Worm (Caenorhabditis elegans) whole organism, early embryonic: ENCODE measurements around the gene lin-12.

Experiments used
- B0310.2 ChIP-seq: sonication (generic microtip); optimal IDR thresholded peaks from 2 replicates; lab custom pipeline; 2016; ENCODE audit warnings: mild to moderate bottlenecking, missing genetic modification characterization, missing compliant biosample characterization
- F13C5.2 ChIP-seq: sonication (generic microtip); optimal IDR thresholded peaks from 2 replicates; lab custom pipeline; 2017; ENCODE audit warnings: mild to moderate bottlenecking, missing genetic modification characterization, inconsistent platforms, missing compliant biosample characterization
- aly-1 ChIP-seq: sonication (generic microtip); optimal IDR thresholded peaks from 2 replicates; lab custom pipeline; 2016; ENCODE audit warnings: missing genetic modification characterization, missing compliant biosample characterization
- ama-1 ChIP-seq: fragments of 150-350 bp; optimal IDR thresholded peaks from 2 replicates; lab custom pipeline; 2014
- ceh-13 ChIP-seq: fragments of 200-800 bp; sonication (Bioruptor generic); optimal IDR thresholded peaks from 2 replicates; lab custom pipeline; 2018; ENCODE audit warnings: mild to moderate bottlenecking, missing genetic modification characterization, missing compliant biosample characterization
- ceh-36 ChIP-seq: sonication (generic microtip); optimal IDR thresholded peaks from 2 replicates; lab custom pipeline; 2016; ENCODE audit warnings: missing genetic modification characterization, inconsistent platforms, missing compliant biosample characterization
- ets-7 ChIP-seq: sonication (generic microtip); optimal IDR thresholded peaks from 2 replicates; lab custom pipeline; 2016; ENCODE audit warnings: missing genotype, missing genetic modification characterization, missing compliant biosample characterization
- flt-1 ChIP-seq: fragments of 200-800 bp; sonication (Bioruptor generic); IDR thresholded peaks from 2 replicates; pipeline ENCODE4 v1.3.6; 2022; ENCODE audit warnings: missing genetic modification characterization, missing compliant biosample characterization
- hmbx-1 ChIP-seq: sonication (generic microtip); optimal IDR thresholded peaks from 2 replicates; lab custom pipeline; 2016; ENCODE audit warnings: mild to moderate bottlenecking, missing genetic modification characterization, missing compliant biosample characterization
- hmg-4 ChIP-seq: fragments of 200-800 bp; sonication (Bioruptor generic); optimal IDR thresholded peaks from 2 replicates; lab custom pipeline; 2018; ENCODE audit warnings: mild to moderate bottlenecking, missing genetic modification characterization, missing compliant biosample characterization
- hnd-1 ChIP-seq: sonication (generic microtip); optimal IDR thresholded peaks from 2 replicates; lab custom pipeline; 2016; ENCODE audit warnings: missing genetic modification characterization, missing compliant biosample characterization
- pes-1 ChIP-seq: fragments of 200-800 bp; sonication (Bioruptor generic); IDR thresholded peaks from 2 replicates; pipeline ENCODE4 v1.3.6; 2022; ENCODE audit warnings: missing genetic modification reagents, missing genetic modification characterization, missing compliant biosample characterization
- scrt-1 ChIP-seq: fragments of 200-800 bp; sonication (Bioruptor generic); IDR thresholded peaks from 2 replicates; pipeline ENCODE4 v1.3.6; 2022; ENCODE audit warnings: missing genetic modification characterization, missing compliant biosample characterization
- sea-1 ChIP-seq: fragments of 200-800 bp; sonication (Bioruptor generic); conservative IDR thresholded peaks from 2 replicates; pipeline ENCODE4 v1.3.6; 2022; ENCODE audit warnings: missing genetic modification characterization, missing compliant biosample characterization
- tbx-11 ChIP-seq: fragments of 200-800 bp; sonication (Bioruptor generic); IDR thresholded peaks from 2 replicates; pipeline ENCODE4 v1.3.6; 2022; ENCODE audit warnings: missing genetic modification characterization, missing compliant biosample characterization
- tbx-37 ChIP-seq: fragments of 200-800 bp; sonication (Bioruptor generic); conservative IDR thresholded peaks from 2 replicates; pipeline ENCODE4 v1.3.6; 2022; ENCODE audit warnings: missing genetic modification reagents, missing genetic modification characterization, missing compliant biosample characterization
- tra-4 ChIP-seq: sonication (generic microtip); optimal IDR thresholded peaks from 2 replicates; lab custom pipeline; 2017; ENCODE audit warnings: missing genetic modification characterization, missing compliant biosample characterization

The lin-12 gene

ce11 chrIII:9072704-9073103, 1.4 kb upstream of the lin-12 start:
- no peak for TF ChIP-seq F13C5.2
- TF ChIP-seq tbx-11 (GFP tag; lab: Robert Waterston, UW) = no peak
- TF ChIP-seq hmg-4 (GFP tag; lab: Kevin White, UChicago) = no peak
- no peak for TF ChIP-seq tbx-37 (GFP tag; lab: Robert Waterston, UW)
- TF ChIP-seq sea-1 (GFP tag; lab: Robert Waterston, UW) = no peak
- TF ChIP-seq ama-1 (lab: Kevin White, UChicago) = no peak
- TF ChIP-seq B0310.2 (tag; lab: Kevin White, UChicago) = no peak
- TF ChIP-seq flt-1 = no peak
- no peak for TF ChIP-seq ceh-13 (GFP tag; lab: Kevin White, UChicago)
- TF ChIP-seq scrt-1 (GFP tag; lab: Robert Waterston, UW) = no peak
- TF ChIP-seq pes-1 (GFP tag; lab: Robert Waterston, UW) = no peak
- TF ChIP-seq ceh-36 (tag; lab: Kevin White, UChicago) = no peak
- no peak for TF ChIP-seq hmbx-1
- no peak for TF ChIP-seq hnd-1 (tag; lab: Kevin White, UChicago)
- no peak for TF ChIP-seq ets-7 (tag; lab: Kevin White, UChicago)
- no peak for TF ChIP-seq aly-1 (tag; lab: Kevin White, UChicago)
- TF ChIP-seq tra-4 (tag; lab: Kevin White, UChicago) = no peak

ce11 chrIII:9069712-9070111, 1.6 kb downstream of the lin-12 start:
- no peak for TF ChIP-seq scrt-1 (GFP tag; lab: Robert Waterston, UW)
- no peak for TF ChIP-seq tbx-37 (GFP tag; lab: Robert Waterston, UW)
- TF ChIP-seq F13C5.2 = no peak
- no peak for TF ChIP-seq ceh-13 (GFP tag; lab: Kevin White, UChicago)

ce11 chrIII:9060267-9060666, 11.0 kb downstream of the lin-12 start:
- TF ChIP-seq ceh-36 (tag; lab: Kevin White, UChicago) (no peak), ceh-13 (GFP tag; lab: Kevin White, UChicago) (no peak), ama-1 (lab: Kevin White, UChicago) (no peak), pes-1 (GFP tag; lab: Robert Waterston, UW) (no peak), hmbx-1 (no peak), tra-4 (tag; lab: Kevin White, UChicago) (no peak), tbx-11 (GFP tag; lab: Robert Waterston, UW) (no peak), ets-7 (tag; lab: Kevin White, UChicago) (no peak), hnd-1 (tag; lab: Kevin White, UChicago) (no peak), B0310.2 (tag; lab: Kevin White, UChicago) (no peak), scrt-1 (GFP tag; lab: Robert Waterston, UW) (no peak), aly-1 (tag; lab: Kevin White, UChicago) (no peak), F13C5.2 (no peak), hmg-4 (GFP tag; lab: Kevin White, UChicago) (no peak), flt-1 (no peak), sea-1 (GFP tag; lab: Robert Waterston, UW) (no peak)

ce11 chrIII:9058959-9059534, 12.2 kb downstream of the lin-12 start, which contains the start of gene gst-1:
gst-1 (plus strand) TSS chrIII:9059331.
- no peak for TF ChIP-seq hnd-1 (tag; lab: Kevin White, UChicago)
- TF ChIP-seq flt-1 = no peak
- no peak for TF ChIP-seq tra-4 (tag; lab: Kevin White, UChicago)
- no peak for TF ChIP-seq ama-1 (lab: Kevin White, UChicago)
- no peak for TF ChIP-seq B0310.2 (tag; lab: Kevin White, UChicago)
- no peak for TF ChIP-seq tbx-11 (GFP tag; lab: Robert Waterston, UW)
- no peak for TF ChIP-seq ceh-36 (tag; lab: Kevin White, UChicago)
- TF ChIP-seq ets-7 (tag; lab: Kevin White, UChicago) = no peak
- TF ChIP-seq hmg-4 (GFP tag; lab: Kevin White, UChicago) = no peak
- TF ChIP-seq pes-1 (GFP tag; lab: Robert Waterston, UW) = no peak

- 0 out of 2 replicates have a peak, but pooled peaks have one; percentile 58 for TF ChIP-seq sea-1 (GFP tag; lab: Robert Waterston, UW)
- TF ChIP-seq scrt-1 (GFP tag; lab: Robert Waterston, UW) = no peak
- no peak for TF ChIP-seq tbx-11 (GFP tag; lab: Robert Waterston, UW)
These were observed 16.7 kb downstream of the lin-12 start, which contains the start of gene cls-2 for ce11 chrIII:9054414-9055147. cls-2 (plus strand) TSS chrIII:9055048.

ce11 chrIII:9053740-9054252, 17.5 kb downstream of the lin-12 start, which contains the start of gene R107.5:
R107.5 (minus strand) TSS chrIII:9053790.
- TF ChIP-seq hnd-1 (tag; lab: Kevin White, UChicago) (peak; percentile 31), hmbx-1 (no peak), B0310.2 (tag; lab: Kevin White, UChicago) (peak; percentile 63), scrt-1 (GFP tag; lab: Robert Waterston, UW) (no peak), tbx-37 (GFP tag; lab: Robert Waterston, UW) (no peak), ets-7 (tag; lab: Kevin White, UChicago) (no peak), tra-4 (tag; lab: Kevin White, UChicago) (peak; percentile 58), tbx-11 (GFP tag; lab: Robert Waterston, UW) (no peak), ceh-36 (tag; lab: Kevin White, UChicago) (no peak), ama-1 (lab: Kevin White, UChicago) (no peak), hmg-4 (GFP tag; lab: Kevin White, UChicago) (peak; percentile 47), flt-1 (peak; percentile 24; the same call in 1 of the 2 replicates), pes-1 (GFP tag; lab: Robert Waterston, UW) (peak; percentile 12; the same call in 1 of the 2 replicates), F13C5.2 (peak; percentile 66), ceh-13 (GFP tag; lab: Kevin White, UChicago) (no peak), aly-1 (tag; lab: Kevin White, UChicago) (no peak), sea-1 (GFP tag; lab: Robert Waterston, UW) (0 out of 2 replicates have a peak, but pooled peaks have one; percentile 11)
